Fruit fly (Drosophila melanogaster) whole organism, embryonic: ENCODE data around the gene CG6693.

Experiments
- Aef1 ChIP-seq: fragments of 200-800 bp; sonication (Bioruptor generic); IDR thresholded peaks from 3 replicates; pipeline ENCODE4 v1.3.6; 2022; ENCODE audit warnings: missing biosample characterization, missing genetic modification characterization
- Bdp1 ChIP-seq: fragments of 200-800 bp; sonication (Bioruptor generic); optimal IDR thresholded peaks from 3 replicates; lab custom pipeline; 2016; ENCODE audit warnings: missing biosample characterization, missing genetic modification characterization
- CG12219 ChIP-seq: fragments of 200-800 bp; sonication (Bioruptor generic); optimal IDR thresholded peaks from 3 replicates; lab custom pipeline; 2018; ENCODE audit warnings: missing biosample characterization, mild to moderate bottlenecking, missing genetic modification characterization
- CG12659 ChIP-seq: fragments of 200-800 bp; sonication (Bioruptor generic); optimal IDR thresholded peaks from 3 replicates; lab custom pipeline; 2017; ENCODE audit warnings: mild to moderate bottlenecking, missing biosample characterization, missing genetic modification reagents, missing genetic modification characterization
- CG12942 ChIP-seq: fragments of 200-800 bp; sonication (Bioruptor generic); optimal IDR thresholded peaks from 3 replicates; lab custom pipeline; 2016; ENCODE audit warnings: missing biosample characterization, missing genetic modification characterization
- CG13287 ChIP-seq: fragments of 200-800 bp; sonication (Bioruptor generic); IDR thresholded peaks from 2 replicates; pipeline ENCODE4 v1.3.6; 2022; ENCODE audit warnings: missing biosample characterization, missing genetic modification characterization; ENCODE audit not compliant: partially characterized antibody
- CG15073 ChIP-seq: fragments of 200-800 bp; sonication (Bioruptor generic); optimal IDR thresholded peaks from 2 replicates; lab custom pipeline; 2016; ENCODE audit warnings: missing biosample characterization, missing genetic modification characterization
- CG1647 ChIP-seq: fragments of 200-800 bp; sonication (Bioruptor generic); optimal IDR thresholded peaks from 3 replicates; lab custom pipeline; 2016; ENCODE audit warnings: missing biosample characterization, missing genetic modification characterization
- CG17186 ChIP-seq: fragments of 200-800 bp; sonication (Bioruptor generic); optimal IDR thresholded peaks from 3 replicates; lab custom pipeline; 2017; ENCODE audit warnings: missing biosample characterization, missing genetic modification reagents, missing genetic modification characterization
- CG1792 ChIP-seq: fragments of 200-800 bp; sonication (Bioruptor generic); optimal IDR thresholded peaks from 2 replicates; lab custom pipeline; 2016; ENCODE audit warnings: missing biosample characterization, missing genetic modification characterization
- CG2875 ChIP-seq: fragments of 200-800 bp; sonication (Bioruptor generic); optimal IDR thresholded peaks from 2 replicates; lab custom pipeline; 2017; ENCODE audit warnings: missing biosample characterization, mild to moderate bottlenecking, missing genetic modification characterization, missing genetic modification reagents
- CG33557 ChIP-seq: fragments of 200-800 bp; sonication (Bioruptor generic); optimal IDR thresholded peaks from 2 replicates; lab custom pipeline; 2019; ENCODE audit warnings: missing biosample characterization, mild to moderate bottlenecking, missing genetic modification characterization, moderate library complexity
- CG4328 ChIP-seq: fragments of 200-800 bp; sonication (Bioruptor generic); optimal IDR thresholded peaks from 3 replicates; lab custom pipeline; 2017; ENCODE audit warnings: missing biosample characterization, missing genetic modification reagents, missing genetic modification characterization
- CG6272 ChIP-seq: fragments of 200-800 bp; sonication (Bioruptor generic); IDR thresholded peaks from 2 replicates; pipeline ENCODE4 v1.3.6; 2022; ENCODE audit warnings: missing biosample characterization, missing genetic modification characterization
- CG7963 ChIP-seq: fragments of 200-800 bp; sonication (Bioruptor generic); IDR thresholded peaks from 3 replicates; pipeline ENCODE4 v1.3.6; 2022; ENCODE audit warnings: missing biosample characterization, missing genetic modification characterization; ENCODE audit not compliant: partially characterized antibody
- CrebB ChIP-seq: fragments of 200-800 bp; sonication (Bioruptor generic); optimal IDR thresholded peaks from 3 replicates; lab custom pipeline; 2018; ENCODE audit warnings: missing biosample characterization, mild to moderate bottlenecking, missing genetic modification characterization
- Doc2 ChIP-seq: fragments of 200-800 bp; sonication (Bioruptor generic); IDR thresholded peaks from 2 replicates; pipeline ENCODE4 v1.3.6; 2022; ENCODE audit warnings: missing biosample characterization, missing genetic modification characterization
- Eip74EF ChIP-seq, 2 experiments: fragments of 200-800 bp in 1 of 2; fragments of >200 bp in 1 of 2; sonication (Bioruptor generic) in 1 of 2; optimal IDR thresholded peaks; 2 replicates each; lab custom pipeline; 2017 to 2019; ENCODE audit warnings: missing biosample characterization in 2 of 2, missing genetic modification characterization in 2 of 2, mild to moderate bottlenecking in 1 of 2, moderate library complexity in 1 of 2
- Ets97D ChIP-seq: fragments of 200-800 bp; sonication (Bioruptor generic); optimal IDR thresholded peaks from 3 replicates; lab custom pipeline; 2016; ENCODE audit warnings: missing biosample characterization, missing genetic modification characterization
- Gsc ChIP-seq: fragments of 200-800 bp; sonication (Bioruptor generic); IDR thresholded peaks from 2 replicates; pipeline ENCODE4 v1.3.6; 2022; ENCODE audit warnings: missing biosample characterization, missing genetic modification characterization
- Hey ChIP-seq: fragments of 200-800 bp; sonication (Bioruptor generic); optimal IDR thresholded peaks from 3 replicates; lab custom pipeline; 2018; ENCODE audit warnings: missing biosample characterization, mild to moderate bottlenecking, missing genetic modification characterization
- HmgZ ChIP-seq: fragments of 200-800 bp; sonication (Bioruptor generic); optimal IDR thresholded peaks from 2 replicates; lab custom pipeline; 2018; ENCODE audit warnings: missing biosample characterization, mild to moderate bottlenecking, missing genetic modification characterization
- Nf-YC ChIP-seq: fragments of 200-800 bp; optimal IDR thresholded peaks from 3 replicates; lab custom pipeline; 2019; ENCODE audit warnings: missing biosample characterization, mild to moderate bottlenecking, missing genetic modification characterization, moderate library complexity
- Opbp ChIP-seq: fragments of 200-800 bp; sonication (Bioruptor generic); IDR thresholded peaks from 3 replicates; pipeline ENCODE4 v1.3.6; 2022; ENCODE audit warnings: missing biosample characterization, missing genetic modification characterization; ENCODE audit not compliant: partially characterized antibody
- Sin3A ChIP-seq: fragments of >200 bp; optimal IDR thresholded peaks from 2 replicates; lab custom pipeline; 2018
- Sox102F ChIP-seq: fragments of 200-800 bp; sonication (Bioruptor generic); optimal IDR thresholded peaks from 2 replicates; lab custom pipeline; 2018; ENCODE audit warnings: missing biosample characterization, mild to moderate bottlenecking, missing genetic modification characterization, moderate library complexity
- Xbp1 ChIP-seq: fragments of 200-800 bp; sonication (Bioruptor generic); optimal IDR thresholded peaks from 3 replicates; lab custom pipeline; 2016; ENCODE audit warnings: missing biosample characterization, mild to moderate bottlenecking, missing genetic modification characterization
- bbx ChIP-seq: fragments of 200-800 bp; sonication (Bioruptor generic); IDR thresholded peaks from 2 replicates; pipeline ENCODE4 v1.3.6; 2022; ENCODE audit warnings: missing biosample characterization, missing genetic modification characterization; ENCODE audit not compliant: partially characterized antibody
- bigmax ChIP-seq: fragments of 200-800 bp; sonication (Bioruptor generic); optimal IDR thresholded peaks from 2 replicates; lab custom pipeline; 2018; ENCODE audit warnings: missing biosample characterization, mild to moderate bottlenecking, missing genetic modification characterization
- cato ChIP-seq: fragments of 200-800 bp; sonication (Bioruptor generic); optimal IDR thresholded peaks from 2 replicates; lab custom pipeline; 2016; ENCODE audit warnings: missing biosample characterization, missing genetic modification characterization, borderline replicate concordance
- chn ChIP-seq: fragments of 200-800 bp; sonication (Bioruptor generic); optimal IDR thresholded peaks from 2 replicates; lab custom pipeline; 2016; ENCODE audit warnings: missing biosample characterization, missing genetic modification characterization
- dmrt99B ChIP-seq: fragments of 200-800 bp; sonication (Bioruptor generic); optimal IDR thresholded peaks from 2 replicates; lab custom pipeline; 2018; ENCODE audit warnings: missing biosample characterization, mild to moderate bottlenecking, missing genetic modification characterization, moderate library complexity
- dysf ChIP-seq: fragments of 200-800 bp; sonication (Bioruptor generic); IDR thresholded peaks from 3 replicates; pipeline ENCODE4 v1.3.6; 2022; ENCODE audit warnings: missing biosample characterization, missing genetic modification characterization
- ems ChIP-seq: fragments of 200-800 bp; sonication (Bioruptor generic); optimal IDR thresholded peaks from 3 replicates; lab custom pipeline; 2016; ENCODE audit warnings: missing biosample characterization, missing genetic modification characterization
- eve ChIP-seq, 2 experiments: fragments of >200 bp; optimal IDR thresholded peaks; 2 replicates each; lab custom pipeline; 2017; ENCODE audit warnings: missing biosample characterization in 2 of 2, missing genetic modification characterization in 2 of 2
- fd3F ChIP-seq: fragments of 200-800 bp; sonication (Bioruptor generic); optimal IDR thresholded peaks from 2 replicates; lab custom pipeline; 2018; ENCODE audit warnings: missing biosample characterization, mild to moderate bottlenecking, missing genetic modification characterization, moderate library complexity
- gem ChIP-seq: fragments of 200-800 bp; sonication (Bioruptor generic); optimal IDR thresholded peaks from 2 replicates; lab custom pipeline; 2019; ENCODE audit warnings: missing biosample characterization, mild to moderate bottlenecking, missing genetic modification characterization, moderate library complexity
- hth ChIP-seq: fragments of >200 bp; optimal IDR thresholded peaks from 2 replicates; lab custom pipeline; 2017; ENCODE audit warnings: inconsistent platforms
- ind ChIP-seq: fragments of 200-800 bp; sonication (Bioruptor generic); optimal IDR thresholded peaks from 3 replicates; lab custom pipeline; 2016; ENCODE audit warnings: missing biosample characterization, missing genetic modification characterization
- jigr1 ChIP-seq: fragments of 200-800 bp; sonication (Bioruptor generic); IDR thresholded peaks from 3 replicates; pipeline ENCODE4 v1.3.6; 2022; ENCODE audit warnings: missing biosample characterization, missing genetic modification characterization
- ken ChIP-seq: fragments of 200-800 bp; sonication (Bioruptor generic); IDR thresholded peaks from 3 replicates; pipeline ENCODE4 v1.3.6; 2022; ENCODE audit warnings: missing biosample characterization, missing genetic modification characterization
- luna ChIP-seq: fragments of 200-800 bp; sonication (Bioruptor generic); optimal IDR thresholded peaks from 2 replicates; lab custom pipeline; 2016; ENCODE audit warnings: missing biosample characterization, missing genetic modification characterization
- maf-S ChIP-seq: fragments of 200-800 bp; sonication (Bioruptor generic); optimal IDR thresholded peaks from 2 replicates; lab custom pipeline; 2016; ENCODE audit warnings: missing biosample characterization, missing genetic modification characterization
- mam ChIP-seq: fragments of 200-800 bp; sonication (Bioruptor generic); optimal IDR thresholded peaks from 3 replicates; lab custom pipeline; 2016; ENCODE audit warnings: missing biosample characterization, missing genetic modification characterization
- psq ChIP-seq: fragments of 200-800 bp; sonication (Bioruptor generic); optimal IDR thresholded peaks from 2 replicates; lab custom pipeline; 2017; ENCODE audit warnings: missing biosample characterization, missing genetic modification characterization
- sd ChIP-seq: fragments of 200-800 bp; sonication (Bioruptor generic); optimal IDR thresholded peaks from 3 replicates; lab custom pipeline; 2018; ENCODE audit warnings: missing biosample characterization, mild to moderate bottlenecking, missing genetic modification characterization, moderate library complexity
- so ChIP-seq: fragments of 200-800 bp; sonication (Bioruptor generic); IDR thresholded peaks from 3 replicates; pipeline ENCODE4 v1.3.6; 2022; ENCODE audit warnings: missing biosample characterization, missing genetic modification characterization
- sr ChIP-seq: fragments of 200-800 bp; sonication (Bioruptor generic); IDR thresholded peaks from 3 replicates; pipeline ENCODE4 v1.3.6; 2022; ENCODE audit warnings: missing biosample characterization, missing genetic modification characterization
- ttk ChIP-seq: fragments of 200-800 bp; sonication (Bioruptor generic); IDR thresholded peaks from 2 replicates; pipeline ENCODE4 v2.1.2; 2022; ENCODE audit warnings: missing biosample characterization, missing genetic modification characterization
- zfh2 ChIP-seq: fragments of 200-800 bp; sonication (Bioruptor generic); optimal IDR thresholded peaks from 2 replicates; lab custom pipeline; 2016; ENCODE audit warnings: missing biosample characterization, missing genetic modification characterization

The CG6693 gene

DNA sequence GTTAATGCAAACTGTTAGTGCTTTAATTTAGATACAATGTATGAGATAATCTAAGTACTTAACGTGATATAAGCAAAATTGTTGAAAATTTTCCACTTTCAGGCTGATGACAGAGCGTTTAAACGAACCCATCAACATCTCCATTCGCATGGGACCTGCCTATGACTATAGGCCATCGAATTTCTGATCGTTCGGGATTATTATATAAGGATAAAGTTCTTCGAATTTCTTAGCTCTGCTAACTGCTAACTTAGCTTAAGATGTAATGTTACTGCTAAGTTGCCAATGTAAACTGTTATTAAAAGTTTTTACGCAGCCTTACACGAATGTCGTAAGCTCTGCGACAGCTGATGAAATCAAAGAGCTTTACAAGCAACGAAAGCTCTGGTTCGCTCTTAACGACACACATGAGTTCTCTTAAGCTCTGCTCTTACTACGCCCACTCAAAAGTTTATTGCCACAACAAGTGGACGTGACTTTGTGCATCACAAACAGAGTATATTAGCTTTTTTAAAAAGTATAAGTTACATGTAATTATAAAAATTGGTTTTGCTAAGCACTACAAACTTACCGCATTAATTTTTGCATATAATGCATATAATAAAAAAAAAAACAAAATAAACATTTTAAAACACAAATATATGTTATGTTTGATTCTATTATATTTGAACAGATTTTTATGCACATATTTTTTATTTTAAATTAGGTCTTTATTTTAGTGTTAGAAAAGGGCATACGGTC lies 24.6 kb downstream of the CG6693 start (continued):
- TF ChIP-seq Sin3A (lab: Kevin White, UChicago) (no peak), maf-S (peak; percentile 81), CG1647 (GFP tag; lab: Kevin White, UChicago) (peak; percentile 81), luna (GFP tag; lab: Kevin White, UChicago) (peak; percentile 52), so (GFP tag; lab: Robert Waterston, UW) (peak; percentile 98), Nf-YC (tag; lab: Kevin White, UChicago) (peak; percentile 88), dysf (GFP tag; lab: Robert Waterston, UW) (peak; percentile 99), ems (GFP tag; lab: Kevin White, UChicago) (peak; percentile 90), Doc2 (GFP tag; lab: Robert Waterston, UW) (peak; percentile 93), sr (peak; percentile 94), psq (GFP tag; lab: Kevin White, UChicago) (peak; percentile 94), chn (peak; percentile 81), mam (GFP tag; lab: Kevin White, UChicago) (no peak), cato (peak; percentile 87), CG2875 (GFP tag; lab: Kevin White, UChicago) (peak; percentile 96), Opbp (no peak), ttk (GFP tag; lab: Robert Waterston, UW) (peak; percentile 98), CG1792 (GFP tag; lab: Kevin White, UChicago) (peak; percentile 88), sd (tag; lab: Kevin White, UChicago) (peak; percentile 94), Sox102F (GFP tag; lab: Kevin White, UChicago) (peak; percentile 99), bigmax (GFP tag; lab: Kevin White, UChicago) (peak; percentile 49), ken (GFP tag; lab: Robert Waterston, UW) (peak; percentile 96), CrebB (tag; lab: Kevin White, UChicago) (peak; percentile 95), CG17186 (peak; percentile 80), CG12942 (GFP tag; lab: Kevin White, UChicago) (peak; percentile 95), Xbp1 (GFP tag; lab: Kevin White, UChicago) (peak; percentile 97), hth (no peak), CG4328 (peak; percentile 99), zfh2 (GFP tag; lab: Kevin White, UChicago) (peak; percentile 94), fd3F (GFP tag; lab: Kevin White, UChicago) (peak; percentile 98), bbx (no peak; the same call in 1 of the 2 replicates), CG15073 (GFP tag; lab: Kevin White, UChicago) (peak; percentile 70), Ets97D (GFP tag; lab: Kevin White, UChicago) (peak; percentile 85), gem (peak; percentile 100), Eip74EF (GFP tag; optimal IDR thresholded peaks at IDR 0.05; lab: Kevin White, UChicago) (peak in 1 of 2 experiments; percentile 100), eve (GFP tag; optimal IDR thresholded peaks at IDR 0.05; lab: Kevin White, UChicago) (peak in 1 of 2 experiments; percentile 99), CG33557 (GFP tag; lab: Kevin White, UChicago) (peak; percentile 90), CG12219 (GFP tag; lab: Kevin White, UChicago) (peak; percentile 92), jigr1 (GFP tag; lab: Robert Waterston, UW) (peak; percentile 99), Hey (peak; percentile 72), dmrt99B (peak; percentile 100), CG6272 (peak; percentile 96), HmgZ (tag; lab: Kevin White, UChicago) (peak; percentile 97), ind (GFP tag; lab: Kevin White, UChicago) (peak; percentile 98), CG13287 (GFP tag; lab: Robert Waterston, UW) (peak; percentile 20; the same call in 1 of the 2 replicates), Aef1 (GFP tag; lab: Robert Waterston, UW) (peak; percentile 98), Gsc (peak; percentile 95), CG12659 (GFP tag; lab: Kevin White, UChicago) (peak; percentile 99), CG7963 (GFP tag; lab: Robert Waterston, UW) (no peak), Bdp1 (GFP tag; lab: Kevin White, UChicago) (peak; percentile 80)
